Fruit fly (Drosophila melanogaster) whole organism, embryonic: ENCODE measurements around the gene grass.

Source experiments
- B-H1 ChIP-seq: fragments of 200-800 bp; sonication (Bioruptor generic); IDR thresholded peaks from 3 replicates; pipeline ENCODE4 v1.3.6; 2022; ENCODE audit warnings: missing biosample characterization, missing genetic modification characterization
- Bteb2 ChIP-seq: fragments of 200-800 bp; sonication (Bioruptor generic); optimal IDR thresholded peaks from 2 replicates; lab custom pipeline; 2016; ENCODE audit warnings: missing biosample characterization, missing genetic modification characterization
- CG10147 ChIP-seq: fragments of 200-800 bp; sonication (Bioruptor generic); optimal IDR thresholded peaks from 2 replicates; lab custom pipeline; 2019; ENCODE audit warnings: missing biosample characterization, mild to moderate bottlenecking, missing genetic modification characterization, moderate library complexity
- CG1024 ChIP-seq: fragments of 200-800 bp; sonication (Bioruptor generic); IDR thresholded peaks from 2 replicates; pipeline ENCODE4 v1.3.6; 2022; ENCODE audit warnings: missing biosample characterization, missing genetic modification characterization
- CG10654 ChIP-seq: fragments of 200-800 bp; sonication (Bioruptor generic); optimal IDR thresholded peaks from 2 replicates; lab custom pipeline; 2016; ENCODE audit warnings: missing biosample characterization, missing genetic modification characterization
- CG11560 ChIP-seq: fragments of 200-800 bp; sonication (Bioruptor generic); IDR thresholded peaks from 3 replicates; pipeline ENCODE4 v1.3.6; 2022; ENCODE audit warnings: missing biosample characterization, missing genetic modification characterization
- CG12299 ChIP-seq: fragments of 200-800 bp; sonication (Bioruptor generic); optimal IDR thresholded peaks from 2 replicates; lab custom pipeline; 2018; ENCODE audit warnings: missing biosample characterization, mild to moderate bottlenecking, missing genetic modification characterization
- CG12391 ChIP-seq: fragments of 200-800 bp; sonication (Bioruptor generic); optimal IDR thresholded peaks from 3 replicates; lab custom pipeline; 2018; ENCODE audit warnings: missing biosample characterization, mild to moderate bottlenecking, missing genetic modification characterization, moderate library complexity
- CG12942 ChIP-seq: fragments of 200-800 bp; sonication (Bioruptor generic); optimal IDR thresholded peaks from 3 replicates; lab custom pipeline; 2016; ENCODE audit warnings: missing biosample characterization, missing genetic modification characterization
- CG13296 ChIP-seq: fragments of 200-800 bp; sonication (Bioruptor generic); optimal IDR thresholded peaks from 3 replicates; lab custom pipeline; 2018; ENCODE audit warnings: missing biosample characterization, mild to moderate bottlenecking, missing genetic modification characterization
- CG13894 ChIP-seq: fragments of 200-800 bp; sonication (Bioruptor generic); optimal IDR thresholded peaks from 3 replicates; lab custom pipeline; 2018; ENCODE audit warnings: missing biosample characterization, mild to moderate bottlenecking, missing genetic modification characterization, moderate library complexity
- CG14014 ChIP-seq: fragments of 200-800 bp; sonication (Bioruptor generic); IDR thresholded peaks from 2 replicates; pipeline ENCODE4 v1.3.6; 2022; ENCODE audit warnings: missing biosample characterization, missing genetic modification characterization
- CG17361 ChIP-seq: fragments of 200-800 bp; sonication (Bioruptor generic); IDR thresholded peaks from 3 replicates; pipeline ENCODE4 v1.3.6; 2022; ENCODE audit warnings: missing biosample characterization, missing genetic modification characterization
- CG2678 ChIP-seq: fragments of 200-800 bp; sonication (Bioruptor generic); optimal IDR thresholded peaks from 3 replicates; lab custom pipeline; 2019; ENCODE audit warnings: missing biosample characterization, mild to moderate bottlenecking, missing genetic modification characterization, moderate library complexity
- CG32772 ChIP-seq: fragments of 200-800 bp; sonication (Bioruptor generic); IDR thresholded peaks from 2 replicates; pipeline ENCODE4 v1.3.6; 2022; ENCODE audit warnings: missing biosample characterization, missing genetic modification characterization
- CG3838 ChIP-seq: fragments of 200-800 bp; sonication (Bioruptor generic); optimal IDR thresholded peaks from 3 replicates; lab custom pipeline; 2016; ENCODE audit warnings: missing biosample characterization, missing genetic modification characterization
- Chrac-16 ChIP-seq: fragments of 200-800 bp; sonication (Bioruptor generic); optimal IDR thresholded peaks from 3 replicates; lab custom pipeline; 2016; ENCODE audit warnings: missing biosample characterization, missing genetic modification characterization
- Dip3 ChIP-seq: fragments of 200-800 bp; sonication (Bioruptor generic); optimal IDR thresholded peaks from 3 replicates; lab custom pipeline; 2016; ENCODE audit warnings: missing biosample characterization, missing genetic modification characterization
- Fer2 ChIP-seq: fragments of 200-800 bp; sonication (Bioruptor generic); optimal IDR thresholded peaks from 2 replicates; lab custom pipeline; 2018; ENCODE audit warnings: missing biosample characterization, mild to moderate bottlenecking, missing genetic modification characterization, moderate library complexity
- H15 ChIP-seq: fragments of 200-800 bp; sonication (Bioruptor generic); IDR thresholded peaks from 3 replicates; pipeline ENCODE4 v1.3.6; 2022; ENCODE audit warnings: missing biosample characterization, missing genetic modification characterization
- HLH3B ChIP-seq: fragments of 200-800 bp; sonication (Bioruptor generic); IDR thresholded peaks from 2 replicates; pipeline ENCODE4 v1.3.6; 2022; ENCODE audit warnings: missing biosample characterization, missing genetic modification characterization
- HmgD ChIP-seq: fragments of 200-800 bp; sonication (Bioruptor generic); optimal IDR thresholded peaks from 3 replicates; lab custom pipeline; 2016; ENCODE audit warnings: missing biosample characterization, missing genetic modification characterization
- Hr3 ChIP-seq: fragments of 200-800 bp; sonication (Bioruptor generic); optimal IDR thresholded peaks from 3 replicates; lab custom pipeline; 2016; ENCODE audit warnings: missing biosample characterization, missing genetic modification characterization
- Med ChIP-seq: fragments of 200-800 bp; sonication (Bioruptor generic); peaks from one replicate; lab custom pipeline; 2016; ENCODE audit warnings: missing biosample characterization, missing genetic modification characterization, mild to moderate bottlenecking, inconsistent platforms, moderate library complexity
- Mrtf ChIP-seq: fragments of 200-800 bp; sonication (Bioruptor generic); IDR thresholded peaks from 3 replicates; pipeline ENCODE4 v1.3.6; 2022; ENCODE audit warnings: missing biosample characterization, missing genetic modification characterization
- NC2α ChIP-seq: fragments of 200-800 bp; sonication (Bioruptor generic); optimal IDR thresholded peaks from 2 replicates; lab custom pipeline; 2016; ENCODE audit warnings: missing biosample characterization, missing genetic modification characterization
- Oli ChIP-seq: fragments of 200-800 bp; sonication (Bioruptor generic); optimal IDR thresholded peaks from 2 replicates; lab custom pipeline; 2018; ENCODE audit warnings: missing biosample characterization, mild to moderate bottlenecking, missing genetic modification characterization, moderate library complexity
- Rx ChIP-seq: fragments of 200-800 bp; sonication (Bioruptor generic); IDR thresholded peaks from 2 replicates; pipeline ENCODE4 v1.3.6; 2022; ENCODE audit warnings: missing biosample characterization, missing genetic modification characterization
- Sry-β ChIP-seq: fragments of 200-800 bp; sonication (Bioruptor generic); optimal IDR thresholded peaks from 2 replicates; lab custom pipeline; 2018; ENCODE audit warnings: missing biosample characterization, mild to moderate bottlenecking, missing genetic modification characterization, moderate library complexity
- Sry-δ ChIP-seq: fragments of 200-800 bp; sonication (Bioruptor generic); optimal IDR thresholded peaks from 2 replicates; lab custom pipeline; 2016; ENCODE audit warnings: missing biosample characterization, missing genetic modification characterization
- ap ChIP-seq: fragments of 200-800 bp; sonication (Bioruptor generic); IDR thresholded peaks from 2 replicates; pipeline ENCODE4 v1.3.6; 2022; ENCODE audit warnings: missing biosample characterization, missing genetic modification characterization
- ash1 ChIP-seq: fragments of 200-800 bp; sonication (Bioruptor generic); optimal IDR thresholded peaks from 2 replicates; lab custom pipeline; 2018; ENCODE audit warnings: missing biosample characterization, mild to moderate bottlenecking, missing genetic modification characterization
- ato ChIP-seq: fragments of 200-800 bp; sonication (Bioruptor generic); IDR thresholded peaks from 2 replicates; pipeline ENCODE4 v1.3.6; 2022; ENCODE audit warnings: missing biosample characterization, missing genetic modification characterization; ENCODE audit not compliant: partially characterized antibody
- bbx ChIP-seq: fragments of 200-800 bp; sonication (Bioruptor generic); IDR thresholded peaks from 2 replicates; pipeline ENCODE4 v1.3.6; 2022; ENCODE audit warnings: missing biosample characterization, missing genetic modification characterization; ENCODE audit not compliant: partially characterized antibody
- bcd ChIP-seq: fragments of 200-800 bp; sonication (Bioruptor generic); optimal IDR thresholded peaks from 2 replicates; lab custom pipeline; 2017; ENCODE audit warnings: missing biosample characterization, mild to moderate bottlenecking, missing genetic modification characterization
- chinmo ChIP-seq: fragments of 200-800 bp; sonication (Bioruptor generic); IDR thresholded peaks from 4 replicates; pipeline ENCODE4 v1.3.6; 2022; ENCODE audit warnings: missing biosample characterization, missing genetic modification characterization; ENCODE audit not compliant: partially characterized antibody
- ems ChIP-seq: fragments of 200-800 bp; sonication (Bioruptor generic); optimal IDR thresholded peaks from 3 replicates; lab custom pipeline; 2016; ENCODE audit warnings: missing biosample characterization, missing genetic modification characterization
- gcm ChIP-seq: fragments of 200-800 bp; sonication (Bioruptor generic); optimal IDR thresholded peaks from 2 replicates; lab custom pipeline; 2019; ENCODE audit warnings: missing biosample characterization, mild to moderate bottlenecking, missing genetic modification characterization, moderate library complexity
- gcm2 ChIP-seq: fragments of 200-800 bp; sonication (Bioruptor generic); optimal IDR thresholded peaks from 2 replicates; lab custom pipeline; 2016; ENCODE audit warnings: missing biosample characterization, missing genetic modification characterization
- gfzf ChIP-seq: fragments of 200-800 bp; sonication (Bioruptor generic); optimal IDR thresholded peaks from 2 replicates; lab custom pipeline; 2016; ENCODE audit warnings: missing biosample characterization, mild to moderate bottlenecking, missing genetic modification characterization, moderate library complexity
- grau ChIP-seq: fragments of 200-800 bp; optimal IDR thresholded peaks from 3 replicates; lab custom pipeline; 2019; ENCODE audit warnings: missing biosample characterization, mild to moderate bottlenecking, missing genetic modification characterization, moderate library complexity
- gsb ChIP-seq: fragments of 200-800 bp; sonication (Bioruptor generic); IDR thresholded peaks from 2 replicates; pipeline ENCODE4 v1.3.6; 2022; ENCODE audit warnings: missing biosample characterization, missing genetic modification characterization
- lab ChIP-seq: fragments of 200-800 bp; sonication (Bioruptor generic); optimal IDR thresholded peaks from 3 replicates; lab custom pipeline; 2017; ENCODE audit warnings: missing biosample characterization, missing genetic modification characterization, mild to moderate bottlenecking, moderate library complexity, missing genetic modification reagents
- lilli ChIP-seq: fragments of 200-800 bp; sonication (Bioruptor generic); optimal IDR thresholded peaks from 3 replicates; lab custom pipeline; 2016; ENCODE audit warnings: missing biosample characterization, missing genetic modification characterization
- odd ChIP-seq: fragments of 200-800 bp; sonication (Bioruptor generic); optimal IDR thresholded peaks from 2 replicates; lab custom pipeline; 2017; ENCODE audit warnings: missing biosample characterization, mild to moderate bottlenecking, missing genetic modification characterization
- sc ChIP-seq, 3 experiments: fragments of >200 bp in 2 of 3; fragments of 200-800 bp in 1 of 3; sonication (Bioruptor generic) in 1 of 3; optimal IDR thresholded peaks; 2 replicates in 2 of 3; 3 replicates in 1 of 3; lab custom pipeline; 2017; ENCODE audit warnings: mild to moderate bottlenecking in 1 of 3, missing biosample characterization in 1 of 3, missing genetic modification characterization in 1 of 3, missing genetic modification reagents in 1 of 3
- sens-2 ChIP-seq: fragments of 200-800 bp; sonication (Bioruptor generic); IDR thresholded peaks from 2 replicates; pipeline ENCODE4 v1.3.6; 2022; ENCODE audit warnings: missing biosample characterization, missing genetic modification characterization
- zen ChIP-seq: fragments of 200-800 bp; sonication (Bioruptor generic); optimal IDR thresholded peaks from 3 replicates; lab custom pipeline; 2018; ENCODE audit warnings: missing biosample characterization, mild to moderate bottlenecking, missing genetic modification characterization, moderate library complexity

grass gene

dm6 chr3R:27135692-27136641, 21.8 kb upstream of the grass start (continued):
- peak; percentile 92 for TF ChIP-seq Med (GFP tag; lab: Kevin White, UChicago)
- peak; percentile 28 for TF ChIP-seq Hr3 (GFP tag; lab: Kevin White, UChicago)
- peak; percentile 53; the same call in 1 of the 2 replicates for TF ChIP-seq CG14014 (GFP tag; lab: Robert Waterston, UW)
- peak; percentile 82 for TF ChIP-seq lab
- peak; percentile 51 for TF ChIP-seq CG12299 (tag; lab: Kevin White, UChicago)
- TF ChIP-seq gcm2 (GFP tag; lab: Kevin White, UChicago) = no peak
- peak; percentile 57 for TF ChIP-seq CG10654 (GFP tag; lab: Kevin White, UChicago)
- no peak for TF ChIP-seq CG10147 (GFP tag; lab: Kevin White, UChicago)
- TF ChIP-seq CG11560 (tag; lab: Robert Waterston, UW) = no peak
- peak; percentile 58 for TF ChIP-seq Bteb2 (GFP tag; lab: Kevin White, UChicago)
- peak; percentile 67 for TF ChIP-seq CG2678 (tag; lab: Kevin White, UChicago)
- TF ChIP-seq Sry-β (GFP tag; lab: Kevin White, UChicago) = peak; percentile 33
- no peak for TF ChIP-seq HmgD (GFP tag; lab: Kevin White, UChicago)
- TF ChIP-seq Rx (GFP tag; lab: Robert Waterston, UW) = no peak
- no peak for TF ChIP-seq ash1 (GFP tag; lab: Kevin White, UChicago)
- TF ChIP-seq Mrtf (GFP tag; lab: Robert Waterston, UW) = no peak
- peak; percentile 51 for TF ChIP-seq CG13296 (GFP tag; lab: Kevin White, UChicago)
- TF ChIP-seq ap (GFP tag; lab: Robert Waterston, UW) = no peak
- TF ChIP-seq CG3838 (GFP tag; lab: Kevin White, UChicago) = peak; percentile 54
- no peak for TF ChIP-seq gfzf (GFP tag; lab: Kevin White, UChicago)
- no peak for TF ChIP-seq gsb (GFP tag; lab: Robert Waterston, UW)
- TF ChIP-seq CG12391 (tag; lab: Kevin White, UChicago) = peak; percentile 48
- TF ChIP-seq CG13894 = no peak
- peak; percentile 35 for TF ChIP-seq grau
- no peak for TF ChIP-seq ato (GFP tag; lab: Robert Waterston, UW)
- peak; percentile 13 for TF ChIP-seq lilli (GFP tag; lab: Kevin White, UChicago)
- peak; percentile 80 for TF ChIP-seq NC2α
- TF ChIP-seq sens-2 (GFP tag; lab: Robert Waterston, UW) = peak; percentile 49; the same call in 1 of the 2 replicates
- TF ChIP-seq gcm (GFP tag; lab: Kevin White, UChicago) = peak; percentile 53
- peak; percentile 75 for TF ChIP-seq zen (tag; lab: Kevin White, UChicago)
- TF ChIP-seq Chrac-16 (GFP tag; lab: Kevin White, UChicago) = no peak
- peak; percentile 32 for TF ChIP-seq Oli (tag; lab: Kevin White, UChicago)
- TF ChIP-seq Fer2 (tag; lab: Kevin White, UChicago) = no peak
- TF ChIP-seq Dip3 (GFP tag; lab: Kevin White, UChicago) = no peak
- TF ChIP-seq CG32772 (GFP tag; lab: Robert Waterston, UW) = 0 out of 2 replicates have a peak, but pooled peaks have one; percentile 32
- peak; percentile 56 for TF ChIP-seq CG12942 (GFP tag; lab: Kevin White, UChicago)
- TF ChIP-seq bbx (GFP tag; lab: Robert Waterston, UW) = no peak
- no peak for TF ChIP-seq B-H1 (GFP tag; lab: Robert Waterston, UW)
- no peak for TF ChIP-seq H15 (GFP tag; lab: Robert Waterston, UW)
- TF ChIP-seq Sry-δ = peak; percentile 22
- TF ChIP-seq chinmo (GFP tag; lab: Robert Waterston, UW) = no peak
- peak; percentile 65; the same call in 2 of the 3 replicates for TF ChIP-seq CG17361
- peak; percentile 54; the same call in 1 of the 2 replicates for TF ChIP-seq HLH3B
- peak; percentile 61 for TF ChIP-seq CG1024
- no peak for TF ChIP-seq sc (optimal IDR thresholded peaks at IDR 0.05; lab: Kevin White, UChicago)
- peak; percentile 75 for TF ChIP-seq sc (GFP tag; optimal IDR thresholded peaks at IDR 0.05; lab: Kevin White, UChicago)
- TF ChIP-seq bcd = peak; percentile 60
- peak; percentile 32 for TF ChIP-seq ems (GFP tag; lab: Kevin White, UChicago)
- peak; percentile 75 for TF ChIP-seq odd (GFP tag; lab: Kevin White, UChicago)
